Worm (Caenorhabditis elegans) whole organism, L3 larva: Measurements from ENCODE around the gene F23A7.3.

ENCODE experiments used
- R02D3.7 ChIP-seq: fragments of 150-350 bp; optimal IDR thresholded peaks from 2 replicates; lab custom pipeline; 2014; ENCODE audit warnings: missing biosample characterization, missing genetic modification characterization
- ZK546.5 ChIP-seq: sonication (generic microtip); optimal IDR thresholded peaks from 2 replicates; lab custom pipeline; 2017; ENCODE audit warnings: missing biosample characterization, missing genetic modification characterization
- ceh-16 ChIP-seq: sonication (generic microtip); optimal IDR thresholded peaks from 2 replicates; lab custom pipeline; 2017; ENCODE audit warnings: missing biosample characterization, missing genetic modification characterization
- ceh-28 ChIP-seq: fragments of 150-350 bp; optimal IDR thresholded peaks from 2 replicates; lab custom pipeline; 2014; ENCODE audit warnings: missing biosample characterization, missing genetic modification reagents, missing genetic modification characterization
- ceh-82 ChIP-seq: fragments of 150-350 bp; optimal IDR thresholded peaks from 2 replicates; lab custom pipeline; 2014; ENCODE audit warnings: missing biosample characterization, missing genetic modification characterization
- ceh-9 ChIP-seq: sonication (generic microtip); optimal IDR thresholded peaks from 2 replicates; lab custom pipeline; 2018; ENCODE audit warnings: missing biosample characterization, missing genetic modification characterization
- daf-12 ChIP-seq: fragments of 150-350 bp; optimal IDR thresholded peaks from 2 replicates; lab custom pipeline; 2014; ENCODE audit warnings: missing biosample characterization, missing genetic modification reagents, missing genetic modification characterization
- egl-27 ChIP-seq: sonication (generic microtip); optimal IDR thresholded peaks from 4 replicates; lab custom pipeline; 2017; ENCODE audit warnings: missing biosample characterization, missing genetic modification reagents, missing genetic modification characterization
- egl-5 ChIP-seq: fragments of 150-350 bp; optimal IDR thresholded peaks from 2 replicates; lab custom pipeline; 2017; ENCODE audit warnings: missing biosample characterization, missing genetic modification reagents, missing genetic modification characterization, inconsistent platforms
- elt-1 ChIP-seq: fragments of 150-350 bp; optimal IDR thresholded peaks from 2 replicates; lab custom pipeline; 2014; ENCODE audit warnings: missing biosample characterization, missing genetic modification characterization
- elt-2 ChIP-seq: sonication (generic microtip); optimal IDR thresholded peaks from 2 replicates; lab custom pipeline; 2016; ENCODE audit warnings: missing genetic modification reagents, mild to moderate bottlenecking, missing genetic modification characterization, missing compliant biosample characterization
- elt-3 ChIP-seq, 3 experiments: fragments of 150-350 bp in 1 of 3; sonication (generic microtip) in 2 of 3; optimal IDR thresholded peaks; 2 replicates in 2 of 3; 4 replicates in 1 of 3; lab custom pipeline; 2014 to 2017; ENCODE audit warnings: missing biosample characterization in 3 of 3, missing genetic modification characterization in 3 of 3
- eor-1 ChIP-seq, 2 experiments: fragments of 150-350 bp; optimal IDR thresholded peaks; 2 replicates each; lab custom pipeline; 2014 to 2018; ENCODE audit warnings: missing biosample characterization in 2 of 2, missing genetic modification characterization in 2 of 2
- fkh-10 ChIP-seq: sonication (generic microtip); optimal IDR thresholded peaks from 2 replicates; lab custom pipeline; 2017; ENCODE audit warnings: missing biosample characterization, missing genetic modification reagents, missing genetic modification characterization
- jun-1 ChIP-seq: fragments of 150-350 bp; optimal IDR thresholded peaks from 2 replicates; lab custom pipeline; 2014; ENCODE audit warnings: missing biosample characterization, missing genetic modification reagents, missing genetic modification characterization
- lin-15B ChIP-seq: fragments of 150-350 bp; optimal IDR thresholded peaks from 2 replicates; lab custom pipeline; 2014; ENCODE audit warnings: missing biosample characterization, missing genetic modification characterization
- lsy-12 ChIP-seq: sonication (generic microtip); optimal IDR thresholded peaks from 2 replicates; lab custom pipeline; 2016; ENCODE audit warnings: mild to moderate bottlenecking, missing genetic modification characterization, missing compliant biosample characterization
- mml-1 ChIP-seq: fragments of 150-350 bp; sonication (generic microtip); optimal IDR thresholded peaks from 3 replicates; lab custom pipeline; 2014; ENCODE audit warnings: missing biosample characterization, missing genetic modification characterization
- nfya-1 ChIP-seq: sonication (generic microtip); optimal IDR thresholded peaks from 2 replicates; lab custom pipeline; 2017; ENCODE audit warnings: missing genetic modification characterization, mild to moderate bottlenecking, missing compliant biosample characterization, antibody characterized with exemption, moderate library complexity; ENCODE audit not compliant: insufficient read depth
- nhr-11 ChIP-seq: fragments of 150-350 bp; optimal IDR thresholded peaks from 2 replicates; lab custom pipeline; 2014; ENCODE audit warnings: missing biosample characterization, missing genetic modification characterization
- nhr-23 ChIP-seq: fragments of 150-350 bp; optimal IDR thresholded peaks from 2 replicates; lab custom pipeline; 2014; ENCODE audit warnings: missing biosample characterization, missing genetic modification reagents, missing genetic modification characterization
- nhr-237 ChIP-seq: fragments of 150-350 bp; optimal IDR thresholded peaks from 2 replicates; lab custom pipeline; 2014; ENCODE audit warnings: missing biosample characterization, missing genetic modification characterization
- nhr-25 ChIP-seq: sonication (generic microtip); optimal IDR thresholded peaks from 2 replicates; lab custom pipeline; 2017; ENCODE audit warnings: missing biosample characterization, missing genetic modification characterization
- nhr-28 ChIP-seq: fragments of 150-350 bp; optimal IDR thresholded peaks from 2 replicates; lab custom pipeline; 2014; ENCODE audit warnings: missing biosample characterization, missing genetic modification characterization
- nhr-43 ChIP-seq: sonication (generic microtip); optimal IDR thresholded peaks from 2 replicates; lab custom pipeline; 2016; ENCODE audit warnings: mild to moderate bottlenecking, missing genetic modification characterization, missing compliant biosample characterization; ENCODE audit not compliant: poor library complexity, severe bottlenecking
- nhr-67 ChIP-seq: fragments of 150-350 bp; optimal IDR thresholded peaks from 2 replicates; lab custom pipeline; 2014; ENCODE audit warnings: missing biosample characterization, missing genetic modification characterization
- nhr-76 ChIP-seq: fragments of 150-350 bp; sonication (generic microtip); optimal IDR thresholded peaks from 5 replicates; lab custom pipeline; 2014; ENCODE audit warnings: missing biosample characterization, missing genetic modification characterization
- nhr-77 ChIP-seq: fragments of 150-350 bp; optimal IDR thresholded peaks from 2 replicates; lab custom pipeline; 2014; ENCODE audit warnings: missing biosample characterization, missing genetic modification characterization
- pha-4 ChIP-seq: fragments of 150-350 bp; optimal IDR thresholded peaks from 2 replicates; lab custom pipeline; 2014; ENCODE audit warnings: missing biosample characterization, missing genetic modification reagents, missing genetic modification characterization
- pqm-1 ChIP-seq: fragments of 150-350 bp; optimal IDR thresholded peaks from 2 replicates; lab custom pipeline; 2017; ENCODE audit warnings: missing biosample characterization, missing genetic modification characterization, inconsistent platforms
- sea-2 ChIP-seq: fragments of 150-350 bp; sonication (generic microtip); optimal IDR thresholded peaks from 4 replicates; lab custom pipeline; 2014; ENCODE audit warnings: missing biosample characterization, missing genetic modification reagents, missing genetic modification characterization
- skn-1 ChIP-seq: fragments of 150-350 bp; optimal IDR thresholded peaks from 2 replicates; lab custom pipeline; 2014; ENCODE audit warnings: missing biosample characterization, missing genetic modification characterization
- snpc-4 ChIP-seq: fragments of 150-350 bp; optimal IDR thresholded peaks from 2 replicates; lab custom pipeline; 2014; ENCODE audit warnings: missing biosample characterization, missing genetic modification characterization
- tbx-2 ChIP-seq: sonication (generic microtip); optimal IDR thresholded peaks from 2 replicates; lab custom pipeline; 2016; ENCODE audit warnings: mild to moderate bottlenecking, missing genetic modification characterization, missing compliant biosample characterization
- unc-39 ChIP-seq: sonication (generic microtip); optimal IDR thresholded peaks from 4 replicates; lab custom pipeline; 2017; ENCODE audit warnings: missing biosample characterization, missing genetic modification characterization
- unc-62 ChIP-seq: fragments of 150-350 bp; sonication (generic microtip); optimal IDR thresholded peaks from 4 replicates; lab custom pipeline; 2014; ENCODE audit warnings: missing biosample characterization, missing genetic modification reagents, missing genetic modification characterization
- ztf-11 ChIP-seq: fragments of 150-350 bp; optimal IDR thresholded peaks from 2 replicates; lab custom pipeline; 2014; ENCODE audit warnings: missing biosample characterization, missing genetic modification characterization
- ztf-4 ChIP-seq: fragments of 150-350 bp; optimal IDR thresholded peaks from 2 replicates; lab custom pipeline; 2014; ENCODE audit warnings: missing biosample characterization, missing genetic modification characterization

F23A7.3 gene

DNA sequence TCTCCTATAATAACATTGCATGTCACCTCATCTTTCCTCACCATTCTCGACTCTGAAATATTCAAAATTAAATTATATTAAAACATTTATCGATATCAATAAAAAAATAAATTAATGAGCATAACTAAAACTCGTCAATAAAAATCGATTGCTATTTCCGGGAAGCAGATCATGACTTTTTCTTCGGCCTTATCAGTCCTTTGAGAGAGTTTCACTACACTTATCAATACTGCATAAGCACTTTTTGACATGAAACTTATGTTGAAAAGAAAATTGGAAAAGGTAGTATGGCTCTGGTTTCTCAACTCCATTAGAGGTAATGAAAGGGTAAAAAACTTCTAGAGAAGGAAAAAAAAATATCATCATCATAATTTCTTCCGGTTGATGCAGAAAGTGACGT lies 40.3 kb downstream of the F23A7.3 start:
- TF ChIP-seq daf-12 (tag; lab: Kevin White, UChicago) (no peak), pqm-1 (peak; percentile 70), pha-4 (tag; lab: Kevin White, UChicago) (peak; percentile 19), eor-1 (tag; optimal IDR thresholded peaks at IDR 0.05; lab: Kevin White, UChicago) (no peak), skn-1 (tag; lab: Kevin White, UChicago) (no peak), ceh-16 (no peak), elt-2 (tag; lab: Kevin White, UChicago) (peak; percentile 83), egl-27 (no peak), elt-1 (tag; lab: Kevin White, UChicago) (no peak), fkh-10 (no peak), sea-2 (GFP tag; lab: Kevin White, UChicago) (no peak), ceh-9 (tag; lab: Kevin White, UChicago) (no peak), lsy-12 (no peak), ztf-11 (tag; lab: Kevin White, UChicago) (no peak), unc-62 (GFP tag; lab: Kevin White, UChicago) (no peak), mml-1 (tag; lab: Kevin White, UChicago) (no peak), nhr-67 (tag; lab: Kevin White, UChicago) (no peak), ceh-28 (tag; lab: Kevin White, UChicago) (no peak), nhr-28 (no peak), ZK546.5 (tag; lab: Kevin White, UChicago) (no peak)

DNA sequence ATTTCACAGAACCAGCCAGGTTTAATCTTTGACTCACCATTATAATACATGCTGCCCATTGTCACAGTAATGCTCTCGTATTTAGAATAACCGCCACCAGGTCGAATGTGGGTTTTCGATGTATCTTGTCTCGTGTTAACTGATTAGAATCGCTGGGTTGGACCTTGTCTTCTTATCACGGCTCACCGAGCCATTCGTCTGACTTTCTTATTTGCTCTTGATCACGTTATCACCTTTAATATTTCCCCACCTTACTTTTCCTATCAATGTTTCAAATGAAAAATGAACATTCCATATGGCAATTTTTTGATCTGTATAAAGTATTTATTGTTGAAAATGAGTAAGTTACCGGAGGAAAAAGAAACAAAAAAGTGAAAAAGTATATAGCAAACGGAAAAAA lies 42.2 kb downstream of the F23A7.3 start, which contains the start of gene sgk-1:
Gene sgk-1 (minus strand): TSS at position 130 of the 400 bp plus-strand sequence.
- no peak for TF ChIP-seq nhr-76
- no peak for TF ChIP-seq tbx-2 (tag; lab: Kevin White, UChicago)
- no peak for TF ChIP-seq ceh-82 (tag; lab: Kevin White, UChicago)
- no peak for TF ChIP-seq nhr-11
- TF ChIP-seq ceh-28 (tag; lab: Kevin White, UChicago): no peak
- no peak for TF ChIP-seq unc-62 (GFP tag; lab: Kevin White, UChicago)
- peak; percentile 75 for TF ChIP-seq pqm-1
- no peak for TF ChIP-seq nhr-28
- no peak for TF ChIP-seq ZK546.5 (tag; lab: Kevin White, UChicago)
- TF ChIP-seq sea-2 (GFP tag; lab: Kevin White, UChicago): no peak
- peak; percentile 79 for TF ChIP-seq elt-2 (tag; lab: Kevin White, UChicago)
- no peak for TF ChIP-seq pha-4 (tag; lab: Kevin White, UChicago)
- no peak for TF ChIP-seq lsy-12
- TF ChIP-seq unc-39: no peak

DNA sequence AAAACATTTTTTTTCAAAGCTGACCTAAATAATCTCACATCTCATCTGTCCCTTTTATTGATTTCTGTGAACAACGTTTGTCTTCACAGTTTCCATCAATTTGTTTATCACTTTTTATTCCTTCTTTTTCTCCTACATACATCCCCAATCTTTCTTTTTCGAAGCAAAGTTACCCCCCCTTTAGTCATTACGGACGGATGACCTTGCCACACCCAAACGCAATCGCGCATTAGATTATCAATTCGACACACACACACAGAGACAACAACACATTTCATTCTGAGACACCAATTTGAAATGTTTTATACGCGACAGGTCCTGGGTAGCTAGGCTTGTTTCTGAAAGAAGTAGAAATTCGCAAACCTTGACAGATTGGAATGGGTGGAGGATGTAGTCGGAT lies 43.5 kb downstream of the F23A7.3 start:
- TF ChIP-seq ceh-28 (tag; lab: Kevin White, UChicago) (no peak), nhr-25 (tag; lab: Kevin White, UChicago) (peak; percentile 62)

DNA sequence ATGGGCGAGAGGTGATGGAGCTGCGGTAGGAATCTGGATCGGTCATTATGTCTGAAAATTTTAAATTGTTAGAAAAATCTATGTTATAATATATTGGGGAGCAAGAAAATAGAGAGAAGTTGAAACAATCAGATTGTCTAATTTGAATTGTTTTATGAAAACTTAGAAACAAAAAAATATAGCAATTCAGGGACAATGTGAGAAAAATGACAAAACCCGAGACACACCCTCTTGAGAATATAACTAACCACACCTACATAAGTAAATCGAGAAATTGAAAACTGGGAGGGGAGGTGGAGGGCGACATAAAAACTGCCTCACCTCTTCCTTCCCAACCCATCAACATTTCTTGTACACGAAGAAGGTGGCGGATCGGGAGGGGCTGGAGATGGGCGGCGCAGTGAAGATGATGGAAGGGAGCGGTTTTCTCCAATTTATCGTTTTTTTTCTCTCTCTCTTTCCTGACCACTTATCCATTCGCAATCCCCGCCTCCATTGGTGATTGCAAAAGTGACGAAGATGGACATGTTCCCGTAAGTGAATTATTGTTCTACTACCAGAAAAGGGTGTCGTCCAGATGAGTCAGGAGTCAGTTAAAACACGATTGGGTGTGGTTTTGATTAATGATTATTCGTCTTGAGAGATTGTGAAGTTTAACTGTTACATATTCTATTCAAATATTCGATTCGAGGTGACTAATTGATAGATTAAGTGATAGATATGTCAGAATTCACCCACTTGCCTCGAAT lies 46.0 kb downstream of the F23A7.3 start, which contains the start of gene mua-6:
Gene mua-6 (minus strand): TSS at position 51 of the 749 bp plus-strand sequence.
- TF ChIP-seq fkh-10 (no peak), ceh-82 (tag; lab: Kevin White, UChicago) (no peak), pqm-1 (no peak), nhr-43 (peak; percentile 3), unc-62 (GFP tag; lab: Kevin White, UChicago) (no peak), mml-1 (tag; lab: Kevin White, UChicago) (no peak)

DNA sequence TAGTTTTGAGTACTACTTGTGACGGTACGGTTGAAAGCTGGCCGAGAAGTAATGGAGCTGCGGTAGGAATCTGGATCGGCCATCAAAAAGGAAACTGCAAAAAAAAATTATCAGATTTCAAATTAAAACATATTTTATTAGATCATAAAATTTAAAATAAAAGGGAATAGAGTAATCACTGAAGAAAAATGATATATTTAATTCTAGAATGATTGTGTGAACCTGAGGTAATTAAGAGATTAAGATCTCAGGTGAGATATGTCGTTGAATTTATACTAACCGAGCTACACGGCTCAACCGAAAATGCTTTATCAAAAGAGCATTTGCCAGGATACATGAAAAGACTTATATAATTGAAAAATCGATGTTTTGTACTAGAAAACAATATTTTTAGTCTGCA lies 50.2 kb downstream of the F23A7.3 start, which contains the start of gene ifa-3:
Gene ifa-3 (minus strand): TSS at position 101 of the 400 bp plus-strand sequence.
- TF ChIP-seq sea-2 (GFP tag; lab: Kevin White, UChicago): no peak
- TF ChIP-seq, all 47 proteins: peak for 0

DNA sequence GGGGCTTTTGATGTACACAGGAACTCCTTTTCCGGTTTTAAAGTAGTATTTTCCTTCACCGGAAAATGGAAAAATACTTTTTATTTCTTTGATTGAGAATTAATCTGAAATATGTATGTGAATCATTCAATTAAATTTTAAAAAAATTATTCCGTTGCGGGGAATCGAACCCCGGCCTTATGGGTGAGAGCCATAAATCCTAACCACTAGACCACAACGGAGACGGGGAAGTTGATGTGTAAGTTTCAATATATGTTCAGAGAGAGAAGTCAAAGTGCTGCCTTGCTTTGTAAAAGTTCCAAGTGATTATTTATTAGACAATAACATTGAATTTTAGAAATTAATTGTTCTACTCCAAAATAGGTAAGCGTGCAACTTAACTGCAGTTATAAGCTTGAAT lies 51.3 kb downstream of the F23A7.3 start:
- TF ChIP-seq ceh-82 (tag; lab: Kevin White, UChicago) (no peak), nhr-67 (tag; lab: Kevin White, UChicago) (no peak), snpc-4 (tag; lab: Kevin White, UChicago) (peak; percentile 21), nhr-25 (tag; lab: Kevin White, UChicago) (no peak), ztf-4 (tag; lab: Kevin White, UChicago) (no peak), nhr-43 (peak; percentile 38), elt-3 (tag; optimal IDR thresholded peaks at IDR 0.05; lab: Kevin White, UChicago) (peak in 1 of 3 experiments; percentile 22), lin-15B (no peak), egl-5 (tag; lab: Kevin White, UChicago) (no peak), R02D3.7 (tag; lab: Kevin White, UChicago) (no peak), nhr-237 (tag; lab: Kevin White, UChicago) (no peak), nhr-77 (tag; lab: Kevin White, UChicago) (peak; percentile 26), egl-27 (peak; percentile 14), elt-2 (tag; lab: Kevin White, UChicago) (peak; percentile 7), jun-1 (tag; lab: Kevin White, UChicago) (peak; percentile 10), nfya-1 (tag; lab: Kevin White, UChicago) (peak; percentile 19), nhr-23 (tag; lab: Kevin White, UChicago) (peak; percentile 6), ceh-28 (tag; lab: Kevin White, UChicago) (no peak), pha-4 (tag; lab: Kevin White, UChicago) (no peak), unc-39 (no peak)
- TF ChIP-seq, all 47 proteins: peak for 9
